Fruit fly (Drosophila melanogaster) whole organism, embryonic: ENCODE measurements around the gene Pfdn2.

Experiments
- BEAF-32 ChIP-seq: fragments of 200-800 bp; sonication (Bioruptor generic); optimal IDR thresholded peaks from 3 replicates; lab custom pipeline; 2017; ENCODE audit warnings: missing biosample characterization, missing genetic modification characterization, mild to moderate bottlenecking, moderate library complexity, missing genetic modification reagents
- Bteb2 ChIP-seq: fragments of 200-800 bp; sonication (Bioruptor generic); optimal IDR thresholded peaks from 2 replicates; lab custom pipeline; 2016; ENCODE audit warnings: missing biosample characterization, missing genetic modification characterization
- CG10366 ChIP-seq: fragments of 200-800 bp; sonication (Bioruptor generic); IDR thresholded peaks from 2 replicates; pipeline ENCODE4 v1.3.6; 2022; ENCODE audit warnings: missing biosample characterization, missing genetic modification characterization
- CG10959 ChIP-seq: fragments of 200-800 bp; sonication (Bioruptor generic); IDR thresholded peaks from 2 replicates; pipeline ENCODE4 v1.3.6; 2022; ENCODE audit warnings: missing biosample characterization, missing genetic modification characterization
- CG12391 ChIP-seq: fragments of 200-800 bp; sonication (Bioruptor generic); optimal IDR thresholded peaks from 3 replicates; lab custom pipeline; 2018; ENCODE audit warnings: missing biosample characterization, mild to moderate bottlenecking, missing genetic modification characterization, moderate library complexity
- CG15514 ChIP-seq: fragments of 200-800 bp; sonication (Bioruptor generic); optimal IDR thresholded peaks from 3 replicates; lab custom pipeline; 2017; ENCODE audit warnings: missing biosample characterization, missing genetic modification characterization, mild to moderate bottlenecking, moderate library complexity, missing genetic modification reagents
- CG1603 ChIP-seq: fragments of 200-800 bp; sonication (Bioruptor generic); optimal IDR thresholded peaks from 2 replicates; lab custom pipeline; 2019; ENCODE audit warnings: missing biosample characterization, mild to moderate bottlenecking, missing genetic modification characterization, moderate library complexity
- CG2199 ChIP-seq: fragments of 200-800 bp; sonication (Bioruptor generic); IDR thresholded peaks from 3 replicates; pipeline ENCODE4 v1.3.6; 2022; ENCODE audit warnings: missing biosample characterization, missing genetic modification characterization
- CG2889 ChIP-seq: fragments of 200-800 bp; sonication (Bioruptor generic); IDR thresholded peaks from 3 replicates; pipeline ENCODE4 v1.3.6; 2022; ENCODE audit warnings: missing biosample characterization, missing genetic modification characterization
- CG6689 ChIP-seq: fragments of 200-800 bp; sonication (Bioruptor generic); IDR thresholded peaks from 2 replicates; pipeline ENCODE4 v1.3.6; 2022; ENCODE audit warnings: missing biosample characterization, missing genetic modification characterization
- CG6765 ChIP-seq: fragments of 200-800 bp; sonication (Bioruptor generic); optimal IDR thresholded peaks from 3 replicates; lab custom pipeline; 2017; ENCODE audit warnings: missing biosample characterization, mild to moderate bottlenecking, missing genetic modification characterization
- CG7745 ChIP-seq: fragments of 200-800 bp; sonication (Bioruptor generic); optimal IDR thresholded peaks from 2 replicates; lab custom pipeline; 2018; ENCODE audit warnings: missing biosample characterization, mild to moderate bottlenecking, missing genetic modification characterization, moderate library complexity
- CHES-1-like ChIP-seq: fragments of 200-800 bp; sonication (Bioruptor generic); optimal IDR thresholded peaks from 2 replicates; lab custom pipeline; 2016; ENCODE audit warnings: missing biosample characterization, missing genetic modification characterization
- CTCF ChIP-seq: fragments of 200-800 bp; sonication (Bioruptor generic); optimal IDR thresholded peaks from 2 replicates; lab custom pipeline; 2017; ENCODE audit warnings: missing biosample characterization, mild to moderate bottlenecking, missing genetic modification characterization, moderate library complexity
- Camta ChIP-seq: fragments of 200-800 bp; sonication (Bioruptor generic); optimal IDR thresholded peaks from 2 replicates; lab custom pipeline; 2016; ENCODE audit warnings: missing biosample characterization, missing genetic modification characterization
- CrebB ChIP-seq: fragments of 200-800 bp; sonication (Bioruptor generic); optimal IDR thresholded peaks from 3 replicates; lab custom pipeline; 2018; ENCODE audit warnings: missing biosample characterization, mild to moderate bottlenecking, missing genetic modification characterization
- D ChIP-seq, 2 experiments: fragments of 200-800 bp in 1 of 2; fragments of >200 bp in 1 of 2; sonication (Bioruptor generic) in 1 of 2; optimal IDR thresholded peaks; 2 replicates in 1 of 2; 3 replicates in 1 of 2; lab custom pipeline; 2017; ENCODE audit warnings: mild to moderate bottlenecking in 1 of 2, missing biosample characterization in 1 of 2, missing genetic modification characterization in 1 of 2, missing genetic modification reagents in 1 of 2
- D19B ChIP-seq: fragments of 200-800 bp; sonication (Bioruptor generic); optimal IDR thresholded peaks from 2 replicates; lab custom pipeline; 2017; ENCODE audit warnings: missing biosample characterization, mild to moderate bottlenecking, missing genetic modification characterization
- Dek ChIP-seq: fragments of 200-800 bp; sonication (Bioruptor generic); optimal IDR thresholded peaks from 3 replicates; lab custom pipeline; 2019; ENCODE audit warnings: missing biosample characterization, mild to moderate bottlenecking, missing genetic modification characterization, moderate library complexity
- Fer3 ChIP-seq: fragments of 200-800 bp; sonication (Bioruptor generic); optimal IDR thresholded peaks from 2 replicates; lab custom pipeline; 2018; ENCODE audit warnings: missing biosample characterization, mild to moderate bottlenecking, missing genetic modification characterization, moderate library complexity
- Gsc ChIP-seq: fragments of 200-800 bp; sonication (Bioruptor generic); IDR thresholded peaks from 2 replicates; pipeline ENCODE4 v1.3.6; 2022; ENCODE audit warnings: missing biosample characterization, missing genetic modification characterization
- Lhr ChIP-seq: fragments of 200-800 bp; sonication (Bioruptor generic); optimal IDR thresholded peaks from 3 replicates; lab custom pipeline; 2017; ENCODE audit warnings: mild to moderate bottlenecking, missing biosample characterization, missing genetic modification reagents, missing genetic modification characterization
- NFAT ChIP-seq: fragments of 200-800 bp; sonication (Bioruptor generic); IDR thresholded peaks from 2 replicates; pipeline ENCODE4 v1.3.6; 2022; ENCODE audit warnings: missing biosample characterization, missing genetic modification characterization
- Scr ChIP-seq: fragments of 200-800 bp; sonication (Bioruptor generic); IDR thresholded peaks from 2 replicates; pipeline ENCODE4 v1.3.6; 2022; ENCODE audit warnings: missing biosample characterization, missing genetic modification characterization; ENCODE audit not compliant: partially characterized antibody
- Trl ChIP-seq, 3 experiments: fragments of >200 bp in 2 of 3; fragments of 200-800 bp in 1 of 3; sonication (Bioruptor generic) in 1 of 3; optimal IDR thresholded peaks; 2 replicates in 1 of 3; 3 replicates in 2 of 3; lab custom pipeline; 2016 to 2017; ENCODE audit warnings: missing biosample characterization in 1 of 3, missing genetic modification characterization in 1 of 3
- ac ChIP-seq: fragments of 200-800 bp; sonication (Bioruptor generic); optimal IDR thresholded peaks from 3 replicates; lab custom pipeline; 2017; ENCODE audit warnings: missing biosample characterization, mild to moderate bottlenecking, missing genetic modification characterization
- az2 ChIP-seq: fragments of 200-800 bp; sonication (Bioruptor generic); optimal IDR thresholded peaks from 3 replicates; lab custom pipeline; 2016; ENCODE audit warnings: missing biosample characterization, missing genetic modification characterization
- cas ChIP-seq: fragments of 200-800 bp; sonication (Bioruptor generic); IDR thresholded peaks from 2 replicates; pipeline ENCODE4 v1.3.6; 2022; ENCODE audit warnings: missing biosample characterization, missing genetic modification characterization
- cg ChIP-seq: fragments of 200-800 bp; sonication (Bioruptor generic); optimal IDR thresholded peaks from 3 replicates; lab custom pipeline; 2019; ENCODE audit warnings: missing biosample characterization, mild to moderate bottlenecking, missing genetic modification characterization, moderate library complexity
- da ChIP-seq: fragments of 200-800 bp; sonication (Bioruptor generic); optimal IDR thresholded peaks from 2 replicates; lab custom pipeline; 2016; ENCODE audit warnings: missing biosample characterization, missing genetic modification characterization
- dan ChIP-seq: fragments of 200-800 bp; sonication (Bioruptor generic); IDR thresholded peaks from 2 replicates; pipeline ENCODE4 v1.3.6; 2022; ENCODE audit warnings: missing biosample characterization, missing genetic modification characterization
- ftz-f1 ChIP-seq: fragments of 200-800 bp; sonication (Bioruptor generic); optimal IDR thresholded peaks from 2 replicates; lab custom pipeline; 2016; ENCODE audit warnings: missing biosample characterization, missing genetic modification characterization
- fu2 ChIP-seq: fragments of 200-800 bp; sonication (Bioruptor generic); optimal IDR thresholded peaks from 2 replicates; lab custom pipeline; 2016; ENCODE audit warnings: missing biosample characterization, missing genetic modification characterization
- gcm2 ChIP-seq: fragments of 200-800 bp; sonication (Bioruptor generic); optimal IDR thresholded peaks from 2 replicates; lab custom pipeline; 2016; ENCODE audit warnings: missing biosample characterization, missing genetic modification characterization
- gro ChIP-seq: fragments of 200-800 bp; sonication (Bioruptor generic); optimal IDR thresholded peaks from 2 replicates; lab custom pipeline; 2016; ENCODE audit warnings: missing biosample characterization, missing genetic modification characterization
- mirr ChIP-seq: fragments of 200-800 bp; sonication (Bioruptor generic); optimal IDR thresholded peaks from 3 replicates; lab custom pipeline; 2018; ENCODE audit warnings: missing biosample characterization, mild to moderate bottlenecking, missing genetic modification characterization
- onecut ChIP-seq: fragments of 200-800 bp; sonication (Bioruptor generic); IDR thresholded peaks from 2 replicates; pipeline ENCODE4 v1.3.6; 2022; ENCODE audit warnings: missing biosample characterization, missing genetic modification characterization
- org-1 ChIP-seq: fragments of 200-800 bp; sonication (Bioruptor generic); optimal IDR thresholded peaks from 2 replicates; lab custom pipeline; 2017; ENCODE audit warnings: missing biosample characterization, missing genetic modification characterization
- pan ChIP-seq, 4 experiments: fragments of >200 bp in 3 of 4; fragments of 200-800 bp in 1 of 4; sonication (Bioruptor generic) in 1 of 4; optimal IDR thresholded peaks in 3 of 4; IDR thresholded peaks in 1 of 4; 2 replicates each; pipeline versions ENCODE4 v1.3.6 to Lab custom; 2017 to 2022; ENCODE audit warnings: missing biosample characterization in 2 of 4, missing genetic modification characterization in 2 of 4, mixed read lengths in 1 of 4
- prd ChIP-seq, 3 experiments: fragments of >200 bp in 2 of 3; fragments of 200-800 bp in 1 of 3; sonication (Bioruptor generic) in 1 of 3; optimal IDR thresholded peaks in 2 of 3; IDR thresholded peaks in 1 of 3; 2 replicates in 2 of 3; 3 replicates in 1 of 3; pipeline versions ENCODE4 v1.3.6 to Lab custom; 2017 to 2022; ENCODE audit warnings: missing biosample characterization in 1 of 3, missing genetic modification characterization in 1 of 3
- ro ChIP-seq: fragments of 200-800 bp; sonication (Bioruptor generic); IDR thresholded peaks from 2 replicates; pipeline ENCODE4 v1.3.6; 2022; ENCODE audit warnings: missing biosample characterization, missing genetic modification characterization
- sens-2 ChIP-seq: fragments of 200-800 bp; sonication (Bioruptor generic); IDR thresholded peaks from 2 replicates; pipeline ENCODE4 v1.3.6; 2022; ENCODE audit warnings: missing biosample characterization, missing genetic modification characterization
- tgo ChIP-seq: fragments of 200-800 bp; sonication (Bioruptor generic); IDR thresholded peaks from 3 replicates; pipeline ENCODE4 v1.3.6; 2022; ENCODE audit warnings: missing biosample characterization, missing genetic modification characterization
- tio ChIP-seq: fragments of 200-800 bp; sonication (Bioruptor generic); optimal IDR thresholded peaks from 2 replicates; lab custom pipeline; 2017; ENCODE audit warnings: missing biosample characterization, missing genetic modification characterization, inconsistent platforms
- unpg ChIP-seq: fragments of 200-800 bp; sonication (Bioruptor generic); optimal IDR thresholded peaks from 3 replicates; lab custom pipeline; 2018; ENCODE audit warnings: missing biosample characterization, mild to moderate bottlenecking, missing genetic modification characterization, moderate library complexity
- zen ChIP-seq: fragments of 200-800 bp; sonication (Bioruptor generic); optimal IDR thresholded peaks from 3 replicates; lab custom pipeline; 2018; ENCODE audit warnings: missing biosample characterization, mild to moderate bottlenecking, missing genetic modification characterization, moderate library complexity

Pfdn2 gene

DNA sequence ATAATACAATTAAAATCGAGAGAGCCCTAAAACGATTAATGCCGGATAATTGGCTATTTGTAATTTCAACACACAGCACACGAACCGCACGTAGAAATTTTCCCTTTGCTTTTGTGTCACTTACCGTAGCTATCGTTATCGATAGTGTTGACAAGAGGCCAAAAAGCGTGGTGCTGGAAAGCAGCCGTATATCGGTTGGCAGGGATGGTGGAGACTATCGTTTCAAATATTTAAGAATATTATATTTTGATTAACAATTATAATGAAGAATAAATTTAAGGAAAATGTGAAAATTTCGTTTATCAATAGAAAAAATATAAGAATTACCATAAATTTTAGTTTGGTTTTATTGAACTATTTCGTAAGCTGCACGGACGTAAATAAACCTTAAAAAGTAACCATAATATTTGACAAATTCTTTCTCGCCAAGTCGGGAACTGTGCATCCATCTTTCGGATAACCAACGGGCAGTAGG lies 18.9 kb upstream of the Pfdn2 start, which contains the start of gene JIL-1 (continued):
- TF ChIP-seq pan (optimal IDR thresholded peaks at IDR 0.05; lab: Kevin White, UChicago) (no peak), pan (GFP tag; optimal IDR thresholded peaks at IDR 0.05 in 1 of 2, IDR thresholded peaks at IDR 0.05 in 1 of 2) (peak in 1 of 2 experiments; percentile 68), Scr (GFP tag; lab: Robert Waterston, UW) (peak; percentile 88), CG2889 (GFP tag; lab: Robert Waterston, UW) (peak; percentile 63), CG6765 (GFP tag; lab: Kevin White, UChicago) (peak; percentile 46), gcm2 (GFP tag; lab: Kevin White, UChicago) (no peak), cas (GFP tag; lab: Robert Waterston, UW) (peak; percentile 57), Lhr (GFP tag; lab: Kevin White, UChicago) (no peak), CG1603 (peak; percentile 35), D (optimal IDR thresholded peaks at IDR 0.05; lab: Kevin White, UChicago) (no peak), D (GFP tag; optimal IDR thresholded peaks at IDR 0.05; lab: Kevin White, UChicago) (peak; percentile 1), cg (no peak), org-1 (GFP tag; lab: Kevin White, UChicago) (peak; percentile 15), onecut (GFP tag; lab: Robert Waterston, UW) (peak; percentile 56), CG7745 (tag; lab: Kevin White, UChicago) (no peak), fu2 (GFP tag; lab: Kevin White, UChicago) (peak; percentile 53), az2 (GFP tag; lab: Kevin White, UChicago) (peak; percentile 48), CG2199 (0 out of 3 replicates have a peak, but pooled peaks have one; percentile 26), gro (peak; percentile 48)

DNA sequence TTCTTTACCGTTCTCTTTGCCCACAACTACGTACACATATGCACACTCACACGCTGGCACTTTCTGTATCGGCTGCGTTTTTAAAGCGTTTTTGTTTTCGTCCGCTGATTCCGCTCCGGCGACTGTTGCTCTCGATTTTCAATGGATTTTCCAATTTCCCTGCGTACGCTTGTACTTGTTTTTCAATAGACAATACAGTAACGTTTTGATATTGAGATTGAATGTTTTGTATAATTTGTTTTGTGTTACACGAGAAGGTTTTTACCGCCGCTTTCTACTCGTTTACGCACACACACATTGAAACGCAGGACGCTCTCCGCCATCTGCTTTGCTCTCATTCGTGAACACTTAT lies 18.4 kb upstream of the Pfdn2 start:
- TF ChIP-seq tio, result no peak
- TF ChIP-seq Trl (optimal IDR thresholded peaks at IDR 0.05; lab: Kevin White, UChicago), result peak; percentile 34 to 66
- no peak for TF ChIP-seq Trl (GFP tag; optimal IDR thresholded peaks at IDR 0.05; lab: Kevin White, UChicago)
- TF ChIP-seq cg, result peak; percentile 89
- no peak for TF ChIP-seq tgo (GFP tag; lab: Robert Waterston, UW)
- peak; percentile 3 for TF ChIP-seq CHES-1-like

DNA sequence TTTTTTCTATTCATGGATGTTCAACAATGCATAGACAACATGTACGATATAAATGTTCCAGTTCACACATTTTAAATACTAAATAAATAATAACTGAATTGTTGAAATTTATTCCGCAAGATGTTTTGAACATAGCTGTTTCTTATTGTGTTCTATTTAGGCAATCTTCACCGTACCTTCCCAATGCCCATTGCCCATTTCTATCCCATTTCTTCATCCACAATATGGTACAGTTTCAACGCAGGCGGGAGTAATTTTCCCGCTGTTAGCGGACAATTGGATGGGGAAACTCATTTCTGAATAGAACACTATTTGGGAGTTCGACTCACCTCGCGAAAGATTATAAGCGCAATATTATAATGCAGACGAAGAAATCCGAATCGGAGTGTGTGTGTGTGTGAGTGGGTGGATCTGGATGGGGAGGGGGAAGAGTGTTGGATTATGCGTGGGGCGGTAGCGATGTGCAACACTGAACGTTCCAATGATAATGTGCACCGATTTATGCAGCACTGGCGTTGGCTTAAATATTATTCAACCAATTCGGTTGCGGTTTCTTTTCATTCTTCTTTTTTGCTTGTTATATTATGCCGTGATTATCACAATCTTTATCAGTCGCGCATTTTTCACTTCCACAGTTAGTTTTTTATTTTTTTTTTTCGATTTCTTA lies 17.9 kb upstream of the Pfdn2 start:
- TF ChIP-seq Gsc (GFP tag; lab: Robert Waterston, UW) (no peak), CG6689 (GFP tag; lab: Robert Waterston, UW) (no peak), D19B (no peak), mirr (peak; percentile 5), ro (GFP tag; lab: Robert Waterston, UW) (no peak), Bteb2 (no peak), ac (GFP tag; lab: Kevin White, UChicago) (no peak), CTCF (GFP tag; lab: Kevin White, UChicago) (no peak), ftz-f1 (GFP tag; lab: Kevin White, UChicago) (peak; percentile 75), zen (tag; lab: Kevin White, UChicago) (no peak), BEAF-32 (GFP tag; lab: Kevin White, UChicago) (peak; percentile 1), Camta (GFP tag; lab: Kevin White, UChicago) (peak; percentile 38), unpg (peak; percentile 35), prd (optimal IDR thresholded peaks at IDR 0.05; lab: Kevin White, UChicago) (no peak), prd (GFP tag; IDR thresholded peaks at IDR 0.05; lab: Robert Waterston, UW) (peak; percentile 52), dan (GFP tag; lab: Robert Waterston, UW) (no peak), sens-2 (no peak), da (GFP tag; lab: Kevin White, UChicago) (no peak), CG10959 (GFP tag; lab: Robert Waterston, UW) (no peak), NFAT (GFP tag; lab: Robert Waterston, UW) (no peak; the same call in 1 of the 2 replicates), Dek (tag; lab: Kevin White, UChicago) (peak; percentile 2), CrebB (tag; lab: Kevin White, UChicago) (no peak), CG12391 (tag; lab: Kevin White, UChicago) (peak; percentile 34), CG15514 (GFP tag; lab: Kevin White, UChicago) (peak; percentile 62), Fer3 (tag; lab: Kevin White, UChicago) (peak; percentile 24), CG10366 (GFP tag; lab: Robert Waterston, UW) (no peak)
